Fruit fly (Drosophila melanogaster): ENCODE results near the gene CG15892.

The CG15892 gene

dm6 chrX:6338738-6339614 is 44.8 kb upstream of the CG15892 start (continued):
- TF ChIP-seq CG6765 (GFP tag; optimal IDR thresholded peaks at IDR 0.05) (no peak), gsb-n (tag; optimal IDR thresholded peaks at IDR 0.05) (no peak), D (optimal IDR thresholded peaks at IDR 0.05) (no peak), D (GFP tag; optimal IDR thresholded peaks at IDR 0.05) (no peak), zfh2 (GFP tag; optimal IDR thresholded peaks at IDR 0.05) (peak; percentile 13), CG11560 (tag; IDR thresholded peaks at IDR 0.05) (no peak), dati (GFP tag; IDR thresholded peaks at IDR 0.05) (no peak), CG9817 (tag; optimal IDR thresholded peaks at IDR 0.05) (no peak), C15 (GFP tag; IDR thresholded peaks at IDR 0.05) (no peak), ash1 (GFP tag; optimal IDR thresholded peaks at IDR 0.05) (no peak), CG6683 (GFP tag; optimal IDR thresholded peaks at IDR 0.05) (no peak), Ptx1 (GFP tag; IDR thresholded peaks at IDR 0.05) (no peak), CG10462 (GFP tag; optimal IDR thresholded peaks at IDR 0.05) (no peak), CG11247 (GFP tag; IDR thresholded peaks at IDR 0.05) (0 out of 2 replicates have a peak, but pooled peaks have one; percentile 19), HHEX (GFP tag; optimal IDR thresholded peaks at IDR 0.05) (peak; percentile 29), ab (GFP tag; optimal IDR thresholded peaks at IDR 0.05) (no peak), CG15514 (GFP tag; optimal IDR thresholded peaks at IDR 0.05) (no peak), Hand (GFP tag; optimal IDR thresholded peaks at IDR 0.05) (peak; percentile 27), wdn (GFP tag; IDR thresholded peaks at IDR 0.05) (no peak), CG30020 (tag; optimal IDR thresholded peaks at IDR 0.05) (no peak), PHDP (tag; optimal IDR thresholded peaks at IDR 0.05) (no peak), ttk (GFP tag; IDR thresholded peaks at IDR 0.05) (peak; percentile 6; the same call in 1 of the 2 replicates), CG18764 (GFP tag; optimal IDR thresholded peaks at IDR 0.05) (no peak), CrebB (tag; optimal IDR thresholded peaks at IDR 0.05) (no peak), exex (tag; optimal IDR thresholded peaks at IDR 0.05) (no peak), NFAT (GFP tag; IDR thresholded peaks at IDR 0.05) (0 out of 2 replicates have a peak, but pooled peaks have one; percentile 4), gfzf (GFP tag; optimal IDR thresholded peaks at IDR 0.05) (no peak), CG6791 (GFP tag; IDR thresholded peaks at IDR 0.05; ENCODE audit: partially characterized antibody) (no peak), CG15269 (tag; optimal IDR thresholded peaks at IDR 0.05) (no peak), tio (GFP tag; optimal IDR thresholded peaks at IDR 0.05) (peak; percentile 11), CG32532 (GFP tag; IDR thresholded peaks at IDR 0.05) (peak; percentile 46; the same call in 1 of the 2 replicates), H15 (GFP tag; IDR thresholded peaks at IDR 0.05) (peak; percentile 8; the same call in 1 of the 3 replicates), CG12155 (GFP tag; optimal IDR thresholded peaks at IDR 0.05) (peak; percentile 8), CG3847 (GFP tag; IDR thresholded peaks at IDR 0.05) (0 out of 2 replicates have a peak, but pooled peaks have one; percentile 13), CG7786 (GFP tag; optimal IDR thresholded peaks at IDR 0.05) (peak; percentile 31), Dad (GFP tag; optimal IDR thresholded peaks at IDR 0.05) (peak; percentile 28), Hr78 (GFP tag; optimal IDR thresholded peaks at IDR 0.05) (peak in 1 of 2 experiments; percentile 9), CG4360 (GFP tag; IDR thresholded peaks at IDR 0.05) (no peak), chinmo (GFP tag; IDR thresholded peaks at IDR 0.05; ENCODE audit: partially characterized antibody) (no peak), cato (GFP tag; optimal IDR thresholded peaks at IDR 0.05; ENCODE audit: borderline replicate concordance) (no peak), Blimp-1 (GFP tag; optimal IDR thresholded peaks at IDR 0.05) (peak; percentile 11), CG16815 (GFP tag; optimal IDR thresholded peaks at IDR 0.05) (no peak), CG13775 (GFP tag; optimal IDR thresholded peaks at IDR 0.05) (peak; percentile 27), CG13624 (GFP tag; optimal IDR thresholded peaks at IDR 0.05) (peak; percentile 22), E2f1 (GFP tag; IDR thresholded peaks at IDR 0.05) (no peak), sens (GFP tag) (peak; percentile 66), Xrp1 (GFP tag; IDR thresholded peaks at IDR 0.05) (peak; percentile 22; the same call in 1 of the 2 replicates), CG10209 (GFP tag; optimal IDR thresholded peaks at IDR 0.05) (no peak)
